Worm (Caenorhabditis elegans): Measurements from ENCODE around the gene C04G6.4.

ce11 chrII:5092362-5093281 lies 9.4 kb upstream of the C04G6.4 start, which contains the start of gene C04G6.2:
- TF ChIP-seq nhr-77 (tag; optimal IDR thresholded peaks at IDR 0.05) = no peak
- TF ChIP-seq unc-62 (GFP tag; optimal IDR thresholded peaks at IDR 0.05 in 1 of 2) = peak in 1 of 2 experiments; percentile 45
- no peak for TF ChIP-seq unc-62 (tag; optimal IDR thresholded peaks at IDR 0.05)
- peak; percentile 64 for TF ChIP-seq pqm-1 (tag; optimal IDR thresholded peaks at IDR 0.05)
- TF ChIP-seq hif-1 (tag; optimal IDR thresholded peaks at IDR 0.05) = no peak
- peak; percentile 30; the same call in 1 of the 2 replicates for TF ChIP-seq dmd-6 (GFP tag; IDR thresholded peaks at IDR 0.05)
- TF ChIP-seq fkh-10 (GFP tag; optimal IDR thresholded peaks at IDR 0.05) = no peak
- TF ChIP-seq hlh-11 (tag; optimal IDR thresholded peaks at IDR 0.05) = peak; percentile 75
- no peak for TF ChIP-seq R02D3.7 (tag; optimal IDR thresholded peaks at IDR 0.05)
- no peak for TF ChIP-seq aha-1 (tag)
- TF ChIP-seq snpc-4 (tag; optimal IDR thresholded peaks at IDR 0.05) = no peak
- no peak for TF ChIP-seq zip-2 (tag; optimal IDR thresholded peaks at IDR 0.05)
- TF ChIP-seq zip-11 (GFP tag; IDR thresholded peaks at IDR 0.05) = no peak
